Worm (Caenorhabditis elegans) whole organism, mixed stage, embryonic: ENCODE data around the gene str-108.

Experiments used
- ces-1 ChIP-seq: fragments of 150-350 bp; optimal IDR thresholded peaks from 2 replicates; lab custom pipeline; 2014; ENCODE audit warnings: missing biosample characterization, missing genetic modification reagents, missing genetic modification characterization
- elt-1 ChIP-seq: sonication (generic microtip); optimal IDR thresholded peaks from 2 replicates; lab custom pipeline; 2017; ENCODE audit warnings: missing genetic modification characterization, mild to moderate bottlenecking, missing compliant biosample characterization, antibody characterized with exemption, moderate library complexity, borderline replicate concordance; ENCODE audit not compliant: insufficient read depth
- elt-3 ChIP-seq: fragments of 150-350 bp; optimal IDR thresholded peaks from 2 replicates; lab custom pipeline; 2014; ENCODE audit warnings: missing biosample characterization, missing genetic modification characterization
- lsy-2 ChIP-seq: fragments of 150-350 bp; optimal IDR thresholded peaks from 2 replicates; lab custom pipeline; 2014; ENCODE audit warnings: missing biosample characterization, missing genetic modification characterization
- mab-5 ChIP-seq: fragments of 150-350 bp; optimal IDR thresholded peaks from 2 replicates; lab custom pipeline; 2014; ENCODE audit warnings: missing biosample characterization, missing genetic modification characterization
- nhr-28 ChIP-seq: fragments of 150-350 bp; optimal IDR thresholded peaks from 2 replicates; lab custom pipeline; 2014; ENCODE audit warnings: missing biosample characterization, missing genetic modification characterization
- pha-4 ChIP-seq: fragments of 150-350 bp; optimal IDR thresholded peaks from 2 replicates; lab custom pipeline; 2018; ENCODE audit warnings: missing biosample characterization, missing genetic modification reagents, missing genetic modification characterization
- sem-2 ChIP-seq: fragments of 200-800 bp; sonication (Bioruptor generic); optimal IDR thresholded peaks from 2 replicates; lab custom pipeline; 2018; ENCODE audit warnings: mild to moderate bottlenecking, missing genetic modification characterization, missing compliant biosample characterization
- snpc-4 ChIP-seq: fragments of 150-350 bp; optimal IDR thresholded peaks from 2 replicates; lab custom pipeline; 2014; ENCODE audit warnings: missing biosample characterization, missing genetic modification characterization
- unc-62 ChIP-seq: fragments of 150-350 bp; optimal IDR thresholded peaks from 2 replicates; lab custom pipeline; 2014; ENCODE audit warnings: missing biosample characterization, missing genetic modification reagents, missing genetic modification characterization
- ztf-11 ChIP-seq: fragments of 150-350 bp; optimal IDR thresholded peaks from 2 replicates; lab custom pipeline; 2014; ENCODE audit warnings: missing biosample characterization, missing genetic modification characterization

DNA sequence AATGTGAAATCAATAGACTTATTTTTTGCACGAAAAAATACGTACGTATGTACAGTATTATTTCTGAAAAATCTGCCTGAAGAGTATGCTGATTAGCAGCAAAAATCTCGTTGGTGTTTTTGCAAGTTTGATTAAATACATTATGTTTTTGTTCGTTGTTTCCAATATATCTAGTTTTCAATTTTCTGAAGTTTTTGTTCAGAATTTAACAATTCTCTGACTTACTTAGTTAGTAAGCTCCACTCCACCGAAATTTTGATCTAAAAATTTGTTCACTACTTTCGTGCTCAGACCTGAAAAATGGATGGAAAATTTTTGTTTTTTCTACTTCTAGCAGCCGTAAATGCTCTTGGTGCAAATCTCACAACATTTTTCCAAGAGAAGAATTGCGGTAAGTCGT lies 38.9 kb downstream of the str-108 start, which contains the start of gene irld-26:
- TF ChIP-seq elt-3 (tag; lab: Kevin White, UChicago) (no peak), elt-1 (tag; lab: Kevin White, UChicago) (no peak), sem-2 (no peak), ces-1 (GFP tag; lab: Kevin White, UChicago) (no peak), pha-4 (no peak), mab-5 (tag; lab: Kevin White, UChicago) (no peak), unc-62 (no peak), nhr-28 (tag; lab: Kevin White, UChicago) (no peak), ztf-11 (tag; lab: Kevin White, UChicago) (no peak), snpc-4 (tag; lab: Kevin White, UChicago) (no peak), lsy-2 (tag; lab: Kevin White, UChicago) (no peak)
